Fruit fly (Drosophila melanogaster): Measurements from ENCODE around the gene CG5004.

The CG5004 gene

dm6 chrX:17122425-17123094 is 15.2 kb downstream of the CG5004 start:
- TF ChIP-seq insv (optimal IDR thresholded peaks at IDR 0.05), result no peak
- no peak for TF ChIP-seq Sin3A (optimal IDR thresholded peaks at IDR 0.05)
- TF ChIP-seq Myc (optimal IDR thresholded peaks at IDR 0.05), result no peak
- TF ChIP-seq psq (optimal IDR thresholded peaks at IDR 0.05), result no peak
- TF ChIP-seq h (optimal IDR thresholded peaks at IDR 0.05), result no peak
- TF ChIP-seq ttk (optimal IDR thresholded peaks at IDR 0.05), result no peak

dm6 chrX:17123545-17124203 is 16.3 kb downstream of the CG5004 start:
- TF ChIP-seq insv (optimal IDR thresholded peaks at IDR 0.05) (no peak), Myc (optimal IDR thresholded peaks at IDR 0.05) (no peak), ttk (optimal IDR thresholded peaks at IDR 0.05) (no peak), psq (optimal IDR thresholded peaks at IDR 0.05) (no peak), Sin3A (optimal IDR thresholded peaks at IDR 0.05) (no peak), h (optimal IDR thresholded peaks at IDR 0.05) (no peak)

- no peak for TF ChIP-seq ttk (optimal IDR thresholded peaks at IDR 0.05)
- TF ChIP-seq h (optimal IDR thresholded peaks at IDR 0.05), result no peak
Measured at dm6 chrX:17125017-17125821, 17.8 kb downstream of the CG5004 start.

dm6 chrX:17129733-17130466 is 22.5 kb downstream of the CG5004 start:
- TF ChIP-seq Myc (optimal IDR thresholded peaks at IDR 0.05) (no peak), Sin3A (optimal IDR thresholded peaks at IDR 0.05) (no peak), insv (optimal IDR thresholded peaks at IDR 0.05) (no peak), psq (optimal IDR thresholded peaks at IDR 0.05) (no peak), ttk (optimal IDR thresholded peaks at IDR 0.05) (no peak)

- TF ChIP-seq Sin3A (optimal IDR thresholded peaks at IDR 0.05) (no peak), h (optimal IDR thresholded peaks at IDR 0.05) (no peak), psq (optimal IDR thresholded peaks at IDR 0.05) (no peak), ttk (optimal IDR thresholded peaks at IDR 0.05) (no peak), Myc (optimal IDR thresholded peaks at IDR 0.05) (no peak)
Measured at dm6 chrX:17132685-17133084, 25.3 kb downstream of the CG5004 start.

- TF ChIP-seq h (optimal IDR thresholded peaks at IDR 0.05) (no peak), ttk (optimal IDR thresholded peaks at IDR 0.05) (no peak), Myc (optimal IDR thresholded peaks at IDR 0.05) (no peak), Sin3A (optimal IDR thresholded peaks at IDR 0.05) (no peak), insv (optimal IDR thresholded peaks at IDR 0.05) (no peak), psq (optimal IDR thresholded peaks at IDR 0.05) (no peak)
Measured at dm6 chrX:17142940-17143534, 35.7 kb downstream of the CG5004 start, which contains the start of the genes mei-217 and mei-218. Gene mei-217, minus strand, starts transcription at chrX:17142990. Gene mei-218, minus strand, starts transcription at chrX:17142990.

dm6 chrX:17146529-17146928 is 39.1 kb downstream of the CG5004 start:
- no peak for TF ChIP-seq Sin3A (optimal IDR thresholded peaks at IDR 0.05)
- peak; percentile 95 for TF ChIP-seq ttk (optimal IDR thresholded peaks at IDR 0.05)
- no peak for TF ChIP-seq h (optimal IDR thresholded peaks at IDR 0.05)

dm6 chrX:17147983-17148637 is 40.7 kb downstream of the CG5004 start, which contains the start of gene RpS5a:
Gene RpS5a, minus strand, starts transcription at chrX:17148264.
- no peak for TF ChIP-seq Myc (optimal IDR thresholded peaks at IDR 0.05)
- TF ChIP-seq insv (optimal IDR thresholded peaks at IDR 0.05), result no peak
- TF ChIP-seq Sin3A (optimal IDR thresholded peaks at IDR 0.05), result peak; percentile 26
- no peak for TF ChIP-seq psq (optimal IDR thresholded peaks at IDR 0.05)
- no peak for TF ChIP-seq ttk (optimal IDR thresholded peaks at IDR 0.05)
- no peak for TF ChIP-seq h (optimal IDR thresholded peaks at IDR 0.05)

- TF ChIP-seq Sin3A (optimal IDR thresholded peaks at IDR 0.05) (no peak), h (optimal IDR thresholded peaks at IDR 0.05) (no peak), psq (optimal IDR thresholded peaks at IDR 0.05) (no peak), ttk (optimal IDR thresholded peaks at IDR 0.05) (no peak), Myc (optimal IDR thresholded peaks at IDR 0.05) (no peak), insv (optimal IDR thresholded peaks at IDR 0.05) (no peak)
Measured at dm6 chrX:17148951-17149449, 41.6 kb downstream of the CG5004 start, which contains the start of gene Chchd2. Gene Chchd2, plus strand, starts transcription at chrX:17149001.

- TF ChIP-seq ttk (optimal IDR thresholded peaks at IDR 0.05) (peak; percentile 3), psq (optimal IDR thresholded peaks at IDR 0.05) (no peak), insv (optimal IDR thresholded peaks at IDR 0.05) (no peak), Sin3A (optimal IDR thresholded peaks at IDR 0.05) (no peak), Myc (optimal IDR thresholded peaks at IDR 0.05) (no peak), h (optimal IDR thresholded peaks at IDR 0.05) (no peak)
Measured at dm6 chrX:17149652-17150266, 42.4 kb downstream of the CG5004 start.

Data from Kc167 (cell line).